Fruit fly (Drosophila melanogaster) whole organism, wandering third instar larva: ENCODE data around the gene siz.

Source experiments
- Abd-B ChIP-seq: fragments of >200 bp; optimal IDR thresholded peaks from 2 replicates; lab custom pipeline; 2017; ENCODE audit warnings: missing biosample characterization, missing genetic modification characterization
- CG32264 ChIP-seq: fragments of 200-800 bp; sonication (Bioruptor generic); optimal IDR thresholded peaks from 2 replicates; lab custom pipeline; 2016; ENCODE audit warnings: missing biosample characterization, missing genetic modification characterization
- CG9705 ChIP-seq: fragments of 200-800 bp; sonication (Bioruptor generic); optimal IDR thresholded peaks from 2 replicates; lab custom pipeline; 2018; ENCODE audit warnings: missing biosample characterization, mild to moderate bottlenecking, missing genetic modification characterization
- CrebA ChIP-seq: fragments of 200-800 bp; sonication (Bioruptor generic); optimal IDR thresholded peaks from 2 replicates; lab custom pipeline; 2016; ENCODE audit warnings: missing biosample characterization, mild to moderate bottlenecking, missing genetic modification characterization, borderline replicate concordance
- Dfd ChIP-seq: fragments of >200 bp; optimal IDR thresholded peaks from 2 replicates; lab custom pipeline; 2017; ENCODE audit warnings: missing biosample characterization, missing genetic modification characterization
- Dif ChIP-seq: fragments of 200-275, 200-300 bp; sonication (Bioruptor generic); optimal IDR thresholded peaks from 2 replicates; lab custom pipeline; 2018; ENCODE audit warnings: missing biosample characterization, missing genetic modification characterization; ENCODE audit not compliant: partially characterized antibody
- GATAd ChIP-seq: sonication (Bioruptor generic); optimal IDR thresholded peaks from 2 replicates; lab custom pipeline; 2016; ENCODE audit warnings: missing biosample characterization, missing genetic modification characterization
- HLH106 ChIP-seq: fragments of 200-800 bp; optimal IDR thresholded peaks from 3 replicates; lab custom pipeline; 2019; ENCODE audit warnings: missing biosample characterization, mild to moderate bottlenecking, missing genetic modification characterization, moderate library complexity
- Hnf4 ChIP-seq: fragments of 200-800 bp; sonication (Bioruptor generic); optimal IDR thresholded peaks from 2 replicates; lab custom pipeline; 2016; ENCODE audit warnings: missing biosample characterization, mild to moderate bottlenecking, missing genetic modification characterization
- Hr78 ChIP-seq: fragments of >200 bp; optimal IDR thresholded peaks from 2 replicates; lab custom pipeline; 2017; ENCODE audit warnings: missing biosample characterization, missing genetic modification characterization
- Hr83 ChIP-seq: fragments of 200-300 bp; sonication (Bioruptor generic); optimal IDR thresholded peaks from 2 replicates; lab custom pipeline; 2016; ENCODE audit warnings: missing biosample characterization, mild to moderate bottlenecking, missing genetic modification characterization, moderate library complexity; ENCODE audit not compliant: poor library complexity, severe bottlenecking
- Jra ChIP-seq: sonication (Bioruptor generic); optimal IDR thresholded peaks from 2 replicates; lab custom pipeline; 2016; ENCODE audit warnings: missing biosample characterization, missing genetic modification characterization
- Mio ChIP-seq: sonication (Bioruptor generic); optimal IDR thresholded peaks from 2 replicates; lab custom pipeline; 2016; ENCODE audit warnings: missing biosample characterization, missing genetic modification characterization
- Myc ChIP-seq: fragments of >200 bp; optimal IDR thresholded peaks from 2 replicates; lab custom pipeline; 2017
- N ChIP-seq: fragments of >200 bp; optimal IDR thresholded peaks from 2 replicates; lab custom pipeline; 2018; ENCODE audit warnings: missing biosample characterization, missing external identifiers, missing genetic modification characterization
- OdsH ChIP-seq: fragments of 200-800 bp; sonication (Bioruptor generic); optimal IDR thresholded peaks from 2 replicates; lab custom pipeline; 2016; ENCODE audit warnings: missing biosample characterization, mild to moderate bottlenecking, missing genetic modification characterization
- Rel ChIP-seq, 2 experiments: fragments of 200-800 bp; sonication (Bioruptor generic) in 1 of 2; optimal IDR thresholded peaks; 2 replicates in 1 of 2; 3 replicates in 1 of 2; lab custom pipeline; 2016 to 2019; ENCODE audit warnings: mild to moderate bottlenecking in 2 of 2, missing biosample characterization in 2 of 2, missing genetic modification characterization in 2 of 2, moderate library complexity in 1 of 2
- Sp1 ChIP-seq: fragments of 200-800 bp; sonication (Bioruptor generic); optimal IDR thresholded peaks from 3 replicates; lab custom pipeline; 2019; ENCODE audit warnings: missing biosample characterization, mild to moderate bottlenecking, missing genetic modification characterization, moderate library complexity
- Vsx2 ChIP-seq: fragments of 200-300, 225-300 bp; sonication (Bioruptor generic); optimal IDR thresholded peaks from 2 replicates; lab custom pipeline; 2018; ENCODE audit warnings: missing biosample characterization, missing genetic modification characterization; ENCODE audit not compliant: partially characterized antibody
- br ChIP-seq: fragments of 200-800 bp; sonication (Bioruptor generic); optimal IDR thresholded peaks from 2 replicates; lab custom pipeline; 2016; ENCODE audit warnings: missing biosample characterization, missing genetic modification characterization
- brk ChIP-seq: fragments of 200-800 bp; sonication (Bioruptor generic); optimal IDR thresholded peaks from 2 replicates; lab custom pipeline; 2016; ENCODE audit warnings: missing biosample characterization, mild to moderate bottlenecking, missing genetic modification characterization
- dl ChIP-seq, 2 experiments: fragments of 175-275, 200-275 bp in 1 of 2; fragments of 200-275 bp in 1 of 2; sonication (Bioruptor generic); optimal IDR thresholded peaks; lab custom pipeline; 2018; ENCODE audit warnings: mild to moderate bottlenecking in 2 of 2, missing biosample characterization in 2 of 2, missing genetic modification characterization in 2 of 2, moderate library complexity in 2 of 2; ENCODE audit not compliant: partially characterized antibody in 2 of 2, insufficient read depth in 1 of 2
- dmrt93B ChIP-seq: fragments of 200-800 bp; sonication (Bioruptor generic); optimal IDR thresholded peaks from 2 replicates; lab custom pipeline; 2018; ENCODE audit warnings: missing biosample characterization, mild to moderate bottlenecking, missing genetic modification characterization
- dsf ChIP-seq: sonication (Bioruptor generic); optimal IDR thresholded peaks from 2 replicates; lab custom pipeline; 2016; ENCODE audit warnings: missing biosample characterization, missing genetic modification characterization, borderline replicate concordance
- ey ChIP-seq: fragments of 200-800 bp; sonication (Bioruptor generic); optimal IDR thresholded peaks from 2 replicates; lab custom pipeline; 2016; ENCODE audit warnings: missing biosample characterization, missing genetic modification characterization
- foxo ChIP-seq, 2 experiments: fragments of 200-800 bp; sonication (Bioruptor generic); optimal IDR thresholded peaks; 2 replicates in 1 of 2; 3 replicates in 1 of 2; lab custom pipeline; 2016 to 2017; ENCODE audit warnings: missing biosample characterization in 2 of 2, missing genetic modification characterization in 2 of 2
- fru ChIP-seq: fragments of 200-800 bp; sonication (Bioruptor generic); optimal IDR thresholded peaks from 3 replicates; lab custom pipeline; 2016; ENCODE audit warnings: missing biosample characterization, mild to moderate bottlenecking, missing genetic modification characterization
- h ChIP-seq: fragments of 200-800 bp; sonication (Bioruptor generic); optimal IDR thresholded peaks from 3 replicates; lab custom pipeline; 2016; ENCODE audit warnings: missing biosample characterization, mild to moderate bottlenecking, missing genetic modification characterization
- jim ChIP-seq: fragments of 175-275, 200-325 bp; sonication (Bioruptor generic); optimal IDR thresholded peaks from 2 replicates; lab custom pipeline; 2016; ENCODE audit warnings: missing biosample characterization, mild to moderate bottlenecking, missing genetic modification characterization
- lola ChIP-seq: fragments of >200 bp; optimal IDR thresholded peaks from 2 replicates; lab custom pipeline; 2017; ENCODE audit warnings: missing biosample characterization, missing genetic modification characterization
- pan ChIP-seq: fragments of >200 bp; optimal IDR thresholded peaks from 2 replicates; lab custom pipeline; 2017
- psq ChIP-seq: fragments of 200-800 bp; sonication (Bioruptor generic); optimal IDR thresholded peaks from 3 replicates; lab custom pipeline; 2017; ENCODE audit warnings: missing biosample characterization, mild to moderate bottlenecking, missing genetic modification characterization, moderate library complexity
- rgr ChIP-seq: fragments of 200-800 bp; sonication (Bioruptor generic); optimal IDR thresholded peaks from 3 replicates; lab custom pipeline; 2016; ENCODE audit warnings: missing biosample characterization, mild to moderate bottlenecking, missing genetic modification characterization
- sage ChIP-seq: fragments of 200-800 bp; sonication (Bioruptor generic); optimal IDR thresholded peaks from 2 replicates; lab custom pipeline; 2016; ENCODE audit warnings: missing biosample characterization, mild to moderate bottlenecking, missing genetic modification characterization
- sv ChIP-seq: fragments of 200-800 bp; sonication (Bioruptor generic); optimal IDR thresholded peaks from 3 replicates; lab custom pipeline; 2016; ENCODE audit warnings: missing biosample characterization, missing genetic modification characterization
- tai ChIP-seq: sonication (Bioruptor generic); optimal IDR thresholded peaks from 2 replicates; lab custom pipeline; 2016; ENCODE audit warnings: missing biosample characterization, missing genetic modification characterization
- usp ChIP-seq: fragments of >200 bp; optimal IDR thresholded peaks from 2 replicates; lab custom pipeline; 2017; ENCODE audit warnings: missing biosample characterization, missing genetic modification characterization
- woc ChIP-seq: sonication (Bioruptor generic); optimal IDR thresholded peaks from 2 replicates; lab custom pipeline; 2016; ENCODE audit warnings: missing biosample characterization, mild to moderate bottlenecking, missing genetic modification characterization

siz gene

DNA sequence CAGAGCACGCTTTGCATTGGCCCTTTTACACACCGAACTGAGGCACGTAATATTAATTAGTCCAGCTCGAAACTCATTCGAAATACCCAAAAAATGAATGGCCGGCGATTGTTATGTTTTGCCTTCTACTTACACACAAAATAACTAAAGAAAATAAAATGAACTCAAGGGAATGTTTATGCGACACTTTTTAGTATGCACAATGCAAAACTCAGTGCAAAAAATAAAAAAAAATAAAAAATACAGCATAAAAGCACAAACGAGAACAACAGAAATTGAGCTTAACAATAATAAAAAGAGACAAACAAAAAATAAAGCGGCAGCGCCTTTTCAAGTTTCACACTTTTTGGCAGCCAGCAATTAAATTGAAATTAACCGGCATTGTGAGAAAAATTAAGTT, 63.1 kb downstream of the siz start:
- no peak for TF ChIP-seq pan (lab: Kevin White, UChicago)
- TF ChIP-seq GATAd (GFP tag; lab: Kevin White, UChicago): no peak
- TF ChIP-seq Vsx2 (GFP tag; lab: Kevin White, UChicago): no peak
- TF ChIP-seq Mio: no peak
- TF ChIP-seq CG32264 (GFP tag; lab: Kevin White, UChicago): no peak

DNA sequence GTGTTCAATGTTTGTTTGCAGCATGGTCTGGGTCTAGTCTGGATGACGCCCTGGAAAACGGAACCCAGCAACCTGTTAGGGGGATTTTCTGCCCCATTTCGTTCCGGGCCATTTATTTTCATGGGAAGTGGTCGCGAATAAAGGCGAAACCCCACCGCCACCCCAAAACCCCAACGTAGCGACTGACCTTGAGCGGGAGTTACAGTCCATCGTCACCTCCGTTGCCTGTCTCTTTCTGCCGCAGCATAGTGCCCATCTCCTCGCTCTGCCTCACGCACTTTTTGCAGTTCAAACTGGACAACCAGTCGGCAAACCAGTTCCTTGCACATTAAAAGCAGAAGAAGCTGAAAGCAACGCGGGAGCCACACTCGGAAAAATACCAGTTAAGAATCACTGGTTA, 64.3 kb downstream of the siz start:
- no peak for TF ChIP-seq brk
- no peak for TF ChIP-seq Rel (GFP tag; optimal IDR thresholded peaks at IDR 0.05; lab: Kevin White, UChicago)
- peak; percentile 35 for TF ChIP-seq Rel (tag; optimal IDR thresholded peaks at IDR 0.05; lab: Kevin White, UChicago)
- TF ChIP-seq woc (GFP tag; lab: Kevin White, UChicago): no peak
- TF ChIP-seq psq (GFP tag; lab: Kevin White, UChicago): no peak
- TF ChIP-seq Hr83: peak; percentile 35
- no peak for TF ChIP-seq dsf (GFP tag; lab: Kevin White, UChicago)
- TF ChIP-seq Dif (GFP tag; lab: Kevin White, UChicago): peak; percentile 36
- peak; percentile 4 for TF ChIP-seq Vsx2 (GFP tag; lab: Kevin White, UChicago)

DNA sequence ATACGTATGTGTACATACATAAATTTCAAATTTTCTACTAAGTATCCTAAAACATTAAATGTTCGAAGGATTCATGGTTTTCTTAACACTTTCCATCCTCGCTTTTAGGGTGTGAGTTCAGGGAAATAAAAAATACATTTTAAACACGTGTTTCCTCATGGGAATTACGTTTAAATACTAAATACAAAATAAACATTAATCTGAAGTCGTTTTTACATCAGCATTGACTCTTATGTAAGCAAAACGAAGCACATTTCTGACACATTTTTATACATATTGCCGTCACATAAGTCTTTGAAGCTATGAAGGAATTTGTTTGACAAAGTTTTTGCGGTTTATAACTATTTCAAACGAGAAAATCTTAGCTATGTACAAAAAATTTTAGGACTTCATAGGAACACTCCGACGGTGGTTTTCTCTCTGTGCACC, 64.7 kb downstream of the siz start:
- TF ChIP-seq rgr (peak; percentile 22), dl (GFP tag; optimal IDR thresholded peaks at IDR 0.05; lab: Kevin White, UChicago; ENCODE audit: insufficient read depth in 1 of 2, partially characterized antibody in 2 of 2) (no peak), Hr83 (no peak), usp (GFP tag; lab: Kevin White, UChicago) (no peak), woc (GFP tag; lab: Kevin White, UChicago) (peak; percentile 76), ey (GFP tag; lab: Kevin White, UChicago) (peak; percentile 52), Dfd (GFP tag; lab: Kevin White, UChicago) (no peak), HLH106 (tag; lab: Kevin White, UChicago) (peak; percentile 56), Dif (GFP tag; lab: Kevin White, UChicago) (no peak), Hr78 (GFP tag; lab: Kevin White, UChicago) (no peak), brk (peak; percentile 53), Rel (GFP tag; optimal IDR thresholded peaks at IDR 0.05; lab: Kevin White, UChicago) (no peak), Rel (tag; optimal IDR thresholded peaks at IDR 0.05; lab: Kevin White, UChicago) (no peak), Myc (no peak), psq (GFP tag; lab: Kevin White, UChicago) (peak; percentile 39), Hnf4 (no peak), tai (GFP tag; lab: Kevin White, UChicago) (no peak), foxo (GFP tag; optimal IDR thresholded peaks at IDR 0.05; lab: Kevin White, UChicago) (peak in 1 of 2 experiments; percentile 69), fru (GFP tag; lab: Kevin White, UChicago) (peak; percentile 54), Sp1 (GFP tag; lab: Kevin White, UChicago) (peak; percentile 66), dmrt93B (peak; percentile 26), GATAd (GFP tag; lab: Kevin White, UChicago) (no peak), dsf (GFP tag; lab: Kevin White, UChicago) (no peak), Vsx2 (GFP tag; lab: Kevin White, UChicago) (no peak), h (GFP tag; lab: Kevin White, UChicago) (peak; percentile 44), CrebA (GFP tag; lab: Kevin White, UChicago) (no peak), pan (lab: Kevin White, UChicago) (no peak), br (GFP tag; lab: Kevin White, UChicago) (peak; percentile 42), Abd-B (GFP tag; lab: Kevin White, UChicago) (no peak), jim (GFP tag; lab: Kevin White, UChicago) (no peak), N (GFP tag; lab: Kevin White, UChicago) (no peak), Mio (no peak), CG9705 (GFP tag; lab: Kevin White, UChicago) (peak; percentile 20), CG32264 (GFP tag; lab: Kevin White, UChicago) (no peak), lola (GFP tag; lab: Kevin White, UChicago) (no peak), sage (no peak), Jra (peak; percentile 2), OdsH (GFP tag; lab: Kevin White, UChicago) (no peak), sv (no peak)
